Fruit fly (Drosophila melanogaster): ENCODE data around the gene B9d2.
A peak's percentile ranks its signal among the peaks of the same experiment; 100 is the strongest.

The B9d2 gene

dm6 chr2L:6124815-6125214 is 5.6 kb downstream of the B9d2 start, which contains the start of gene Arpc4 (continued):
- TF ChIP-seq CG7556 (GFP tag; optimal IDR thresholded peaks at IDR 0.05) (peak; percentile 30), pum (GFP tag; optimal IDR thresholded peaks at IDR 0.05) (peak; percentile 51), tgo (GFP tag; IDR thresholded peaks at IDR 0.05) (peak; percentile 74; the same call in 2 of the 3 replicates), crc (GFP tag; optimal IDR thresholded peaks at IDR 0.05) (peak; percentile 25), CG15514 (GFP tag; optimal IDR thresholded peaks at IDR 0.05) (peak; percentile 69), ftz-f1 (GFP tag; optimal IDR thresholded peaks at IDR 0.05) (no peak), zen2 (GFP tag; IDR thresholded peaks at IDR 0.05; ENCODE audit: partially characterized antibody) (no peak), CG6689 (GFP tag; IDR thresholded peaks at IDR 0.05) (peak; percentile 51), org-1 (GFP tag; optimal IDR thresholded peaks at IDR 0.05) (no peak), tap (tag; optimal IDR thresholded peaks at IDR 0.05) (no peak), CG18599 (GFP tag; optimal IDR thresholded peaks at IDR 0.05) (no peak), CG2678 (tag; optimal IDR thresholded peaks at IDR 0.05) (no peak), CG11560 (tag; IDR thresholded peaks at IDR 0.05) (no peak), zfh2 (GFP tag; optimal IDR thresholded peaks at IDR 0.05) (peak; percentile 61), CG32532 (GFP tag; IDR thresholded peaks at IDR 0.05) (peak; percentile 68), grn (GFP tag; optimal IDR thresholded peaks at IDR 0.05) (no peak), wdn (GFP tag; IDR thresholded peaks at IDR 0.05) (peak; percentile 49; the same call in 1 of the 2 replicates), CoRest (tag; optimal IDR thresholded peaks at IDR 0.05) (peak; percentile 55), CG17328 (GFP tag; IDR thresholded peaks at IDR 0.05) (peak; percentile 80), CG7786 (GFP tag; optimal IDR thresholded peaks at IDR 0.05) (peak; percentile 53), CG2199 (GFP tag; IDR thresholded peaks at IDR 0.05) (0 out of 3 replicates have a peak, but pooled peaks have one; percentile 37), CG12104 (GFP tag; optimal IDR thresholded peaks at IDR 0.05) (peak; percentile 22), CG17829 (tag; optimal IDR thresholded peaks at IDR 0.05) (peak; percentile 57), Mad (GFP tag; optimal IDR thresholded peaks at IDR 0.05) (no peak), bsh (GFP tag; optimal IDR thresholded peaks at IDR 0.05) (peak in 1 of 2 experiments; percentile 55), cato (GFP tag; optimal IDR thresholded peaks at IDR 0.05; ENCODE audit: borderline replicate concordance) (peak; percentile 4), yki (optimal IDR thresholded peaks at IDR 0.05) (no peak), Ada2b (GFP tag; IDR thresholded peaks at IDR 0.05) (peak; percentile 84), CrebB (tag; optimal IDR thresholded peaks at IDR 0.05) (peak; percentile 21), NC2β (GFP tag; optimal IDR thresholded peaks at IDR 0.05) (no peak), H2.0 (GFP tag; IDR thresholded peaks at IDR 0.05) (peak; percentile 64), Fer1 (GFP tag; optimal IDR thresholded peaks at IDR 0.05) (no peak), Hmx (GFP tag; optimal IDR thresholded peaks at IDR 0.05) (peak; percentile 18), Trl (optimal IDR thresholded peaks at IDR 0.05) (no peak), Trl (GFP tag; optimal IDR thresholded peaks at IDR 0.05) (peak; percentile 54), Chrac-16 (GFP tag; optimal IDR thresholded peaks at IDR 0.05) (peak; percentile 23), chinmo (GFP tag; IDR thresholded peaks at IDR 0.05; ENCODE audit: partially characterized antibody) (no peak), maf-S (GFP tag; optimal IDR thresholded peaks at IDR 0.05) (peak; percentile 24), CG10431 (GFP tag; optimal IDR thresholded peaks at IDR 0.05) (no peak), CG1603 (tag; optimal IDR thresholded peaks at IDR 0.05) (peak; percentile 79), CG7839 (tag; optimal IDR thresholded peaks at IDR 0.05) (peak; percentile 57), ab (GFP tag; optimal IDR thresholded peaks at IDR 0.05) (no peak), emc (GFP tag; optimal IDR thresholded peaks at IDR 0.05) (no peak), CG9932 (GFP tag; IDR thresholded peaks at IDR 0.05) (peak; percentile 79), unc-4 (GFP tag; IDR thresholded peaks at IDR 0.05; ENCODE audit: partially characterized antibody) (no peak), CG7963 (GFP tag; IDR thresholded peaks at IDR 0.05; ENCODE audit: partially characterized antibody) (no peak), lmd (GFP tag; IDR thresholded peaks at IDR 0.05) (peak; percentile 74), CG2129 (GFP tag; IDR thresholded peaks at IDR 0.05; ENCODE audit: partially characterized antibody) (no peak), CG14965 (GFP tag; optimal IDR thresholded peaks at IDR 0.05; ENCODE audit: borderline replicate concordance) (no peak), zen (tag; optimal IDR thresholded peaks at IDR 0.05) (no peak), CG3838 (GFP tag; optimal IDR thresholded peaks at IDR 0.05) (no peak), CG5180 (GFP tag; optimal IDR thresholded peaks at IDR 0.05) (no peak)

Measured in whole organism, embryonic.